Worm (Caenorhabditis elegans) whole organism, late embryonic: ENCODE data around the gene R05D8.7.

Source experiments
- C38D4.7 ChIP-seq: fragments of 200-800 bp; sonication (Bioruptor generic); optimal IDR thresholded peaks from 2 replicates; lab custom pipeline; 2018; ENCODE audit warnings: mild to moderate bottlenecking, missing genetic modification characterization, moderate library complexity, missing compliant biosample characterization
- F13H6.1 ChIP-seq: sonication (generic microtip); optimal IDR thresholded peaks from 2 replicates; lab custom pipeline; 2016; ENCODE audit warnings: missing genetic modification characterization, missing compliant biosample characterization
- K02D7.2 ChIP-seq: sonication (generic microtip); optimal IDR thresholded peaks from 2 replicates; lab custom pipeline; 2017; ENCODE audit warnings: mild to moderate bottlenecking, missing genetic modification characterization, missing compliant biosample characterization
- K09A11.1 ChIP-seq: sonication (generic microtip); optimal IDR thresholded peaks from 2 replicates; lab custom pipeline; 2017; ENCODE audit warnings: antibody characterized with exemption, mild to moderate bottlenecking, missing genetic modification characterization, missing compliant biosample characterization; ENCODE audit not compliant: insufficient read depth
- Y22D7AL.16 ChIP-seq: sonication (generic microtip); optimal IDR thresholded peaks from 2 replicates; lab custom pipeline; 2016; ENCODE audit warnings: missing genetic modification characterization, missing compliant biosample characterization
- ama-1 ChIP-seq: fragments of 150-350 bp; optimal IDR thresholded peaks from 2 replicates; lab custom pipeline; 2014
- ceh-14 ChIP-seq: sonication (generic microtip); optimal IDR thresholded peaks from 2 replicates; lab custom pipeline; 2016; ENCODE audit warnings: missing genotype, missing genetic modification characterization, missing compliant biosample characterization
- ceh-18 ChIP-seq: sonication (generic microtip); optimal IDR thresholded peaks from 2 replicates; lab custom pipeline; 2016; ENCODE audit warnings: missing genetic modification characterization, missing compliant biosample characterization
- ceh-19 ChIP-seq: fragments of 200-800 bp; sonication (Bioruptor generic); optimal IDR thresholded peaks from 2 replicates; lab custom pipeline; 2018; ENCODE audit warnings: mild to moderate bottlenecking, missing genetic modification characterization, missing compliant biosample characterization
- ceh-22 ChIP-seq: sonication (generic microtip); optimal IDR thresholded peaks from 2 replicates; lab custom pipeline; 2017; ENCODE audit warnings: missing biosample characterization, missing genetic modification characterization
- ceh-30 ChIP-seq: fragments of 150-350 bp; optimal IDR thresholded peaks from 2 replicates; lab custom pipeline; 2014; ENCODE audit warnings: missing biosample characterization, missing genetic modification characterization
- ceh-31 ChIP-seq: sonication (generic microtip); optimal IDR thresholded peaks from 2 replicates; lab custom pipeline; 2016; ENCODE audit warnings: missing genetic modification characterization, missing compliant biosample characterization
- ceh-34 ChIP-seq: sonication (generic microtip); optimal IDR thresholded peaks from 2 replicates; lab custom pipeline; 2016; ENCODE audit warnings: mild to moderate bottlenecking, missing genetic modification characterization, missing compliant biosample characterization
- ceh-45 ChIP-seq: fragments of 200-800 bp; sonication (Bioruptor generic); IDR thresholded peaks from 2 replicates; pipeline ENCODE4 v1.3.6; 2022; ENCODE audit warnings: missing genetic modification reagents, missing genetic modification characterization, missing compliant biosample characterization
- ceh-6 ChIP-seq: fragments of 200-800 bp; sonication (Bioruptor generic); optimal IDR thresholded peaks from 2 replicates; lab custom pipeline; 2018; ENCODE audit warnings: mild to moderate bottlenecking, missing genetic modification characterization, missing compliant biosample characterization
- dmd-4 ChIP-seq: sonication (generic microtip); optimal IDR thresholded peaks from 2 replicates; lab custom pipeline; 2016; ENCODE audit warnings: borderline replicate concordance, missing genetic modification characterization, missing compliant biosample characterization
- elt-2 ChIP-seq: sonication (generic microtip); optimal IDR thresholded peaks from 2 replicates; lab custom pipeline; 2016; ENCODE audit warnings: missing genetic modification reagents, missing genetic modification characterization, missing compliant biosample characterization
- elt-4 ChIP-seq: sonication (generic microtip); optimal IDR thresholded peaks from 2 replicates; lab custom pipeline; 2016; ENCODE audit warnings: missing genetic modification characterization, missing compliant biosample characterization
- ets-4 ChIP-seq: sonication (generic microtip); optimal IDR thresholded peaks from 2 replicates; lab custom pipeline; 2016; ENCODE audit warnings: missing genetic modification characterization, missing compliant biosample characterization
- eyg-1 ChIP-seq: sonication (generic microtip); optimal IDR thresholded peaks from 2 replicates; lab custom pipeline; 2016; ENCODE audit warnings: missing genotype, missing genetic modification characterization, missing compliant biosample characterization
- fax-1 ChIP-seq: sonication (generic microtip); optimal IDR thresholded peaks from 2 replicates; lab custom pipeline; 2016; ENCODE audit warnings: missing genotype, missing genetic modification characterization, missing compliant biosample characterization
- hlh-13 ChIP-seq: fragments of 200-800 bp; sonication (Bioruptor generic); optimal IDR thresholded peaks from 2 replicates; lab custom pipeline; 2018; ENCODE audit warnings: mild to moderate bottlenecking, missing genetic modification characterization, missing compliant biosample characterization
- hlh-6 ChIP-seq: sonication (generic microtip); optimal IDR thresholded peaks from 2 replicates; lab custom pipeline; 2016; ENCODE audit warnings: missing genotype, missing genetic modification characterization, missing compliant biosample characterization
- hlh-8 ChIP-seq: sonication (generic microtip); optimal IDR thresholded peaks from 2 replicates; lab custom pipeline; 2016; ENCODE audit warnings: missing genotype, missing genetic modification characterization, missing compliant biosample characterization
- lim-6 ChIP-seq: sonication (generic microtip); optimal IDR thresholded peaks from 2 replicates; lab custom pipeline; 2016; ENCODE audit warnings: missing genetic modification characterization, missing compliant biosample characterization
- lin-11 ChIP-seq: fragments of 200-800 bp; sonication (Bioruptor generic); optimal IDR thresholded peaks from 2 replicates; lab custom pipeline; 2018; ENCODE audit warnings: mild to moderate bottlenecking, missing genetic modification characterization, missing compliant biosample characterization
- madf-2 ChIP-seq: sonication (generic microtip); optimal IDR thresholded peaks from 2 replicates; lab custom pipeline; 2017; ENCODE audit warnings: missing genetic modification characterization, missing compliant biosample characterization
- mec-3 ChIP-seq: sonication (generic microtip); optimal IDR thresholded peaks from 2 replicates; lab custom pipeline; 2016; ENCODE audit warnings: borderline replicate concordance, missing genetic modification characterization, missing compliant biosample characterization
- nhr-11 ChIP-seq: fragments of 150-350 bp; optimal IDR thresholded peaks from 2 replicates; lab custom pipeline; 2014; ENCODE audit warnings: missing biosample characterization, missing genetic modification characterization
- odd-2 ChIP-seq: sonication (generic microtip); optimal IDR thresholded peaks from 2 replicates; lab custom pipeline; 2017; ENCODE audit warnings: antibody characterized with exemption, mild to moderate bottlenecking, missing genetic modification characterization, missing compliant biosample characterization
- pag-3 ChIP-seq: sonication (generic microtip); optimal IDR thresholded peaks from 2 replicates; lab custom pipeline; 2016; ENCODE audit warnings: missing compliant biosample characterization, missing genetic modification characterization, borderline replicate concordance
- pqm-1 ChIP-seq: sonication (generic microtip); optimal IDR thresholded peaks from 2 replicates; lab custom pipeline; 2016; ENCODE audit warnings: missing genetic modification characterization, missing compliant biosample characterization
- ref-2 ChIP-seq: sonication (generic microtip); optimal IDR thresholded peaks from 2 replicates; lab custom pipeline; 2016; ENCODE audit warnings: missing genetic modification characterization, missing compliant biosample characterization
- rnt-1 ChIP-seq: sonication (generic microtip); optimal IDR thresholded peaks from 2 replicates; lab custom pipeline; 2016; ENCODE audit warnings: missing genetic modification characterization, missing compliant biosample characterization
- sdc-2 ChIP-seq: sonication (generic microtip); optimal IDR thresholded peaks from 2 replicates; lab custom pipeline; 2016; ENCODE audit warnings: missing genotype, missing genetic modification characterization, missing compliant biosample characterization
- sox-2 ChIP-seq: fragments of 200-800 bp; sonication (Bioruptor generic); IDR thresholded peaks from 2 replicates; pipeline ENCODE4 v1.3.6; 2022; ENCODE audit warnings: missing genetic modification reagents, missing genetic modification characterization, missing compliant biosample characterization
- syd-9 ChIP-seq: sonication (generic microtip); optimal IDR thresholded peaks from 2 replicates; lab custom pipeline; 2016; ENCODE audit warnings: mild to moderate bottlenecking, missing genetic modification characterization, moderate library complexity, missing compliant biosample characterization
- tbx-7 ChIP-seq: sonication (generic microtip); optimal IDR thresholded peaks from 2 replicates; lab custom pipeline; 2016; ENCODE audit warnings: missing genotype, missing genetic modification characterization, missing compliant biosample characterization
- unc-3 ChIP-seq, 2 experiments: fragments of 200-800 bp in 1 of 2; sonication (Bioruptor generic) in 1 of 2; sonication (generic microtip) in 1 of 2; conservative IDR thresholded peaks in 1 of 2; optimal IDR thresholded peaks in 1 of 2; 2 replicates each; pipeline versions ENCODE4 v1.3.6 to Lab custom; 2016 to 2022; ENCODE audit warnings: missing compliant biosample characterization in 2 of 2, missing genetic modification characterization in 2 of 2, missing genetic modification reagents in 1 of 2
- unc-55 ChIP-seq: sonication (generic microtip); optimal IDR thresholded peaks from 2 replicates; lab custom pipeline; 2017; ENCODE audit warnings: missing biosample characterization, missing genetic modification reagents, missing genetic modification characterization
- unc-86 ChIP-seq: sonication (generic microtip); optimal IDR thresholded peaks from 2 replicates; lab custom pipeline; 2016; ENCODE audit warnings: missing genetic modification characterization, missing compliant biosample characterization

R05D8.7 gene

DNA sequence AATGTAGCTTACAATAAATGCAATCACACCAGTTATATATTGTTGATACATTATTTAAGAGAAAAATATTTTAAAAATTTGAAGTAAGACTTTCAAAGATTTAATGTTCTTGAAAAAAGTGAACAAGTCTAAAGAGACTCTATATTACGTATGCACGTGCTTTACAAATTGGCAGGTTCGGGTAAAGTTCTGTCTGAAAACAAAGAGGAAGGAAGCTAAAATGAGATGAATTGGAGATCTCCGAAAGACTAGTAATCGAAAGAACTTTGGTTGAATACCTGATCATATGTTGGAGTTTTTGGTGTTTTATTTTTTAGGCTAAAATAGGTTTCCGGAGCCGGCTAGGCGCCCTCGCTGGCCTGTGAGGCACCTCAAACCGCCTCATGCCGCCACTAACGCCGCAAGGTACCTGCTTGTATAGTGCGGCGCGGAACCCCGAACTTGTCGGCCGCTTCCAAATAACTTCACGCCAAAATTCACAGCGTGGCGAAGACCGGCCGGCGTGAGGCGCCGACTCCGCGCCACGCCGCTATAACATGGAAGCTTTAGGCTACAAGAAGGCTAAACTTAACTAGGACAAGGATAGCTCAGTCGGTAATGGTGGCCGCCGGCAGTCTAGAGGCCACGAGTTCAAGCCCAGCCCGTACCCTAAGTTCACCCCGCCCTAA is 5.6 kb downstream of the R05D8.7 start, which contains the start of gene srx-28:
srx-28 (minus strand) TSS at position 51 of the 668 bp plus-strand sequence.
- TF ChIP-seq K09A11.1, result no peak
- no peak for TF ChIP-seq ceh-22
- no peak for TF ChIP-seq ama-1 (lab: Kevin White, UChicago)
- no peak for TF ChIP-seq C38D4.7 (GFP tag; lab: Kevin White, UChicago)
- no peak for TF ChIP-seq syd-9 (tag; lab: Kevin White, UChicago)
- TF ChIP-seq rnt-1 (tag; lab: Kevin White, UChicago), result no peak
- no peak for TF ChIP-seq hlh-8 (tag; lab: Kevin White, UChicago)
- no peak for TF ChIP-seq ref-2 (tag; lab: Kevin White, UChicago)
- no peak for TF ChIP-seq ceh-19 (GFP tag; lab: Kevin White, UChicago)
- TF ChIP-seq hlh-6 (tag; lab: Kevin White, UChicago), result no peak
- no peak for TF ChIP-seq ceh-14 (tag; lab: Kevin White, UChicago)
- no peak for TF ChIP-seq tbx-7 (tag; lab: Kevin White, UChicago)
- TF ChIP-seq Y22D7AL.16 (tag; lab: Kevin White, UChicago), result no peak
- no peak for TF ChIP-seq nhr-11 (tag; lab: Kevin White, UChicago)
- TF ChIP-seq unc-86 (tag; lab: Kevin White, UChicago), result no peak

- no peak for TF ChIP-seq unc-55 (GFP tag; lab: Kevin White, UChicago)
- no peak for TF ChIP-seq ref-2 (tag; lab: Kevin White, UChicago)
- TF ChIP-seq, all 69 proteins: peak for 0
Measured at ce11 chrV:2753007-2753406, 10.0 kb downstream of the R05D8.7 start, which contains the start of gene srx-26. Gene srx-26 (minus strand): TSS chrV:2753107.

- TF ChIP-seq ceh-31, result no peak
- no peak for TF ChIP-seq dmd-4
- no peak for TF ChIP-seq hlh-13
- no peak for TF ChIP-seq pag-3 (tag; lab: Kevin White, UChicago)
- TF ChIP-seq C38D4.7 (GFP tag; lab: Kevin White, UChicago), result no peak
- TF ChIP-seq unc-86 (tag; lab: Kevin White, UChicago), result no peak
- no peak for TF ChIP-seq unc-55 (GFP tag; lab: Kevin White, UChicago)
- no peak for TF ChIP-seq mec-3 (tag; lab: Kevin White, UChicago)
- no peak for TF ChIP-seq sox-2 (GFP tag; lab: Robert Waterston, UW)
- no peak for TF ChIP-seq elt-2 (tag; lab: Kevin White, UChicago)
- no peak for TF ChIP-seq lim-6 (tag; lab: Kevin White, UChicago)
- no peak for TF ChIP-seq K09A11.1
- TF ChIP-seq fax-1 (tag; lab: Kevin White, UChicago), result no peak
- no peak for TF ChIP-seq odd-2
- TF ChIP-seq ceh-34 (tag; lab: Kevin White, UChicago), result no peak
- no peak for TF ChIP-seq unc-3 (GFP tag; conservative IDR thresholded peaks at IDR 0.05; lab: Robert Waterston, UW)
- TF ChIP-seq unc-3 (tag; optimal IDR thresholded peaks at IDR 0.05; lab: Kevin White, UChicago), result no peak
- no peak for TF ChIP-seq elt-4 (tag; lab: Kevin White, UChicago)
- TF ChIP-seq ceh-18 (tag; lab: Kevin White, UChicago), result no peak
Measured at ce11 chrV:2750006-2750405, 13.0 kb downstream of the R05D8.7 start, which contains the start of gene srx-24. Gene srx-24 (minus strand): TSS chrV:2750106.

- TF ChIP-seq ceh-30 (tag; lab: Kevin White, UChicago), result no peak
- TF ChIP-seq Y22D7AL.16 (tag; lab: Kevin White, UChicago), result no peak
- TF ChIP-seq lin-11 (tag; lab: Kevin White, UChicago), result no peak
- no peak for TF ChIP-seq lim-6 (tag; lab: Kevin White, UChicago)
- TF ChIP-seq hlh-13, result no peak
Measured at ce11 chrV:2746404-2746803, 16.6 kb downstream of the R05D8.7 start.

DNA sequence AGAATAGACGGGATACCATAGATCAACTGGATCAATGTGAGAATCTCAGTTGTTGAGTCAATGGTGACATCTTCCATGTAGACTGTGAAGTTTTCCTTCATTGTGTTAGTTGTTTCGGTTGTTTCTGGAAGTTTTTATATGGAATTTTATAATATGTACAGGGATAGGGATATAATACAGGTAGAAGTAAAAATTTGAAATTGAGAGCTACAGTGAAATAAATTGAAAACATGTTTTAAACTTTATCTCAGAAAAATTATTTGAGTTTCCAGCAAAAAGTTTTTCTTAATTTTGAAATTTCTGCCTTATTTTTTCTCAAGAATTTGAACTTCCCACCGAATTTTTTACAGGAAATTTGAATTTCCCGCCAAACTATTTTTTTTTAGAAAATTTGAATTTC is 20.7 kb downstream of the R05D8.7 start, which contains the start of gene srg-62:
srg-62 (minus strand) TSS at position 101 of the 400 bp plus-strand sequence.
- TF ChIP-seq nhr-11 (tag; lab: Kevin White, UChicago) (no peak), K02D7.2 (tag; lab: Kevin White, UChicago) (no peak), ets-4 (tag; lab: Kevin White, UChicago) (no peak), ceh-31 (no peak), pqm-1 (tag; lab: Kevin White, UChicago) (no peak), F13H6.1 (no peak), mec-3 (tag; lab: Kevin White, UChicago) (no peak), ceh-45 (GFP tag; lab: Robert Waterston, UW) (no peak), sdc-2 (tag; lab: Kevin White, UChicago) (no peak), eyg-1 (no peak), madf-2 (no peak), ceh-6 (no peak), K09A11.1 (no peak)
